Fruit fly (Drosophila melanogaster): ENCODE data around the gene Ugt307A1.

The Ugt307A1 gene

dm6 chr2L:7043039-7043905, 24.5 kb upstream of the Ugt307A1 start (continued):
- no peak for TF ChIP-seq nau (GFP tag; optimal IDR thresholded peaks at IDR 0.05)
- no peak for TF ChIP-seq Ptx1 (GFP tag; IDR thresholded peaks at IDR 0.05)
- TF ChIP-seq CG31365 (tag; optimal IDR thresholded peaks at IDR 0.05) = no peak
- peak; percentile 9; the same call in 1 of the 3 replicates for TF ChIP-seq B-H1 (GFP tag; IDR thresholded peaks at IDR 0.05)
- no peak for TF ChIP-seq CG13287 (GFP tag; IDR thresholded peaks at IDR 0.05; ENCODE audit: partially characterized antibody)
- TF ChIP-seq kay (GFP tag; optimal IDR thresholded peaks at IDR 0.05) = no peak
- TF ChIP-seq CG11695 (GFP tag; IDR thresholded peaks at IDR 0.05) = no peak
- no peak for TF ChIP-seq NK7.1 (GFP tag; optimal IDR thresholded peaks at IDR 0.05)
- no peak for TF ChIP-seq psq (GFP tag; optimal IDR thresholded peaks at IDR 0.05)
- peak; percentile 11 for TF ChIP-seq CG15514 (GFP tag; optimal IDR thresholded peaks at IDR 0.05)
- TF ChIP-seq CG3995 (GFP tag; optimal IDR thresholded peaks at IDR 0.05) = no peak
- no peak for TF ChIP-seq CG18619 (GFP tag; optimal IDR thresholded peaks at IDR 0.05)
- TF ChIP-seq nom (GFP tag; optimal IDR thresholded peaks at IDR 0.05) = no peak
- no peak for TF ChIP-seq jigr1 (GFP tag; IDR thresholded peaks at IDR 0.05)
- no peak for TF ChIP-seq CG15073 (GFP tag; optimal IDR thresholded peaks at IDR 0.05)
- TF ChIP-seq dpn (GFP tag; optimal IDR thresholded peaks at IDR 0.05) = no peak
- peak; percentile 57 for TF ChIP-seq HLHmδ (GFP tag; optimal IDR thresholded peaks at IDR 0.05)
- no peak for TF ChIP-seq CG14965 (GFP tag; optimal IDR thresholded peaks at IDR 0.05; ENCODE audit: borderline replicate concordance)
- peak; percentile 13 for TF ChIP-seq CG7987 (GFP tag; optimal IDR thresholded peaks at IDR 0.05)
- no peak for TF ChIP-seq CG31224 (GFP tag; IDR thresholded peaks at IDR 0.05)
- 0 out of 3 replicates have a peak, but pooled peaks have one; percentile 51 for TF ChIP-seq CG2889 (GFP tag; IDR thresholded peaks at IDR 0.05)
- TF ChIP-seq CG1233 (GFP tag; optimal IDR thresholded peaks at IDR 0.05) = no peak
- TF ChIP-seq fd96Cb (tag; optimal IDR thresholded peaks at IDR 0.05) = no peak
- TF ChIP-seq CG12391 (tag; optimal IDR thresholded peaks at IDR 0.05) = no peak
- no peak for TF ChIP-seq D19A (tag; optimal IDR thresholded peaks at IDR 0.05)
- no peak for TF ChIP-seq lbe (GFP tag; optimal IDR thresholded peaks at IDR 0.05)
- no peak for TF ChIP-seq CG3847 (GFP tag; IDR thresholded peaks at IDR 0.05)
- TF ChIP-seq Antp (GFP tag; optimal IDR thresholded peaks at IDR 0.05) = no peak
- no peak for TF ChIP-seq Nf-YA (GFP tag; IDR thresholded peaks at IDR 0.05)
- TF ChIP-seq CG17361 (GFP tag; IDR thresholded peaks at IDR 0.05) = 0 out of 3 replicates have a peak, but pooled peaks have one; percentile 38
- 0 out of 2 replicates have a peak, but pooled peaks have one; percentile 6 for TF ChIP-seq MBD-R2 (GFP tag; IDR thresholded peaks at IDR 0.05)
- TF ChIP-seq gro (GFP tag; optimal IDR thresholded peaks at IDR 0.05) = no peak
- 0 out of 2 replicates have a peak, but pooled peaks have one; percentile 13 for TF ChIP-seq CG11696 (GFP tag; IDR thresholded peaks at IDR 0.05)
- no peak for TF ChIP-seq pan (optimal IDR thresholded peaks at IDR 0.05)
- TF ChIP-seq pan (GFP tag; optimal IDR thresholded peaks at IDR 0.05 in 1 of 2, IDR thresholded peaks at IDR 0.05 in 1 of 2) = peak in 1 of 2 experiments; percentile 10
- no peak for TF ChIP-seq Hsf (GFP tag; optimal IDR thresholded peaks at IDR 0.05)
- TF ChIP-seq TFAM (GFP tag; optimal IDR thresholded peaks at IDR 0.05) = no peak
- no peak for TF ChIP-seq CG11560 (tag; IDR thresholded peaks at IDR 0.05)
- no peak for TF ChIP-seq CG3065 (GFP tag; optimal IDR thresholded peaks at IDR 0.05)
- no peak for TF ChIP-seq stwl (tag; optimal IDR thresholded peaks at IDR 0.05)
- peak; percentile 9; the same call in 1 of the 2 replicates for TF ChIP-seq Scr (GFP tag; IDR thresholded peaks at IDR 0.05; ENCODE audit: partially characterized antibody)
- no peak for TF ChIP-seq CG10565 (GFP tag; optimal IDR thresholded peaks at IDR 0.05)
- TF ChIP-seq H15 (GFP tag; IDR thresholded peaks at IDR 0.05) = 0 out of 3 replicates have a peak, but pooled peaks have one; percentile 22
- no peak for TF ChIP-seq Hmx (GFP tag; optimal IDR thresholded peaks at IDR 0.05)
- no peak for TF ChIP-seq Atf6 (GFP tag; IDR thresholded peaks at IDR 0.05)
- TF ChIP-seq Sin3A (optimal IDR thresholded peaks at IDR 0.05) = no peak
- TF ChIP-seq run (tag; optimal IDR thresholded peaks at IDR 0.05) = no peak
- peak; percentile 62 for TF ChIP-seq CG7745 (tag; optimal IDR thresholded peaks at IDR 0.05)
- peak; percentile 24 for TF ChIP-seq lilli (GFP tag; optimal IDR thresholded peaks at IDR 0.05)
- peak; percentile 41 for TF ChIP-seq CG12299 (tag; optimal IDR thresholded peaks at IDR 0.05)
